Worm (Caenorhabditis elegans) whole organism, midembryonic: ENCODE data around the gene srh-38.

Experiments used
- cog-1 ChIP-seq: sonication (generic microtip); optimal IDR thresholded peaks from 2 replicates; lab custom pipeline; 2016; ENCODE audit warnings: missing genetic modification characterization, missing compliant biosample characterization
- flt-1 ChIP-seq: fragments of 200-800 bp; sonication (Bioruptor generic); IDR thresholded peaks from 2 replicates; pipeline ENCODE4 v1.3.6; 2022; ENCODE audit warnings: missing genetic modification characterization, missing compliant biosample characterization
- med-1 ChIP-seq: sonication (generic microtip); optimal IDR thresholded peaks from 2 replicates; lab custom pipeline; 2017; ENCODE audit warnings: missing genetic modification characterization, mild to moderate bottlenecking, missing compliant biosample characterization, antibody characterized with exemption, missing genetic modification reagents; ENCODE audit not compliant: insufficient read depth
- ztf-23 ChIP-seq: fragments of 200-800 bp; sonication (Bioruptor generic); IDR thresholded peaks from 2 replicates; pipeline ENCODE4 v1.3.6; 2022; ENCODE audit warnings: missing genetic modification reagents, missing genetic modification characterization, missing compliant biosample characterization
- ztf-29 ChIP-seq: fragments of 200-800 bp; sonication (Bioruptor generic); IDR thresholded peaks from 2 replicates; pipeline ENCODE4 v1.3.6; 2022; ENCODE audit warnings: missing genetic modification reagents, missing genetic modification characterization, missing compliant biosample characterization

DNA sequence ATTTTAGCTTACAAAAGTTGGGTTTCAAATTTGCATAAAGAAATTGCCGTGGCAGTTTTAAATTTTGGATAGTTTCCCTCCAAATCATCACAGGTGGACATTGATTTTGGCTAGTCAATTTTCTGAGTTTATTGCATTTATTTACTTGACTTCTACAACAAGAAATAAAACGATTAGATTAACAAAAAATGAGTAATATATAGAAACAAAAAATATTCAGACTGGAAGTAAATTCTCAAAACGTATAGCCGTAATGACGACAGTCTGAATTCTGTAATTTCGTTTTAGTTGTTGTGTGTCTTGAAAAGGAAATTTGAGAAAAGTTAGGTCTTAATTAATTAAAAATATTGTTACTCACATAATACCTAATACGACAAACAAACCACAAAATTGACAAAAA, 16.0 kb upstream of the srh-38 start, which contains the start of gene srw-141:
- TF ChIP-seq cog-1 (tag; lab: Kevin White, UChicago) (no peak), ztf-29 (GFP tag; lab: Robert Waterston, UW) (no peak), flt-1 (GFP tag; lab: Robert Waterston, UW) (no peak), ztf-23 (GFP tag; lab: Robert Waterston, UW) (no peak), med-1 (GFP tag; lab: Kevin White, UChicago) (no peak)
